Fruit fly (Drosophila melanogaster): Measurements from ENCODE around the gene eIF2Bbeta.

Gene eIF2Bbeta

dm6 chrX:2682832-2683231 is 21.5 kb upstream of the eIF2Bbeta start, which contains the start of gene CG2652:
Gene CG2652 (minus strand): TSS chrX:2682932.
- TF ChIP-seq CG16815 (GFP tag; optimal IDR thresholded peaks at IDR 0.05) (no peak), E2f2 (GFP tag; IDR thresholded peaks at IDR 0.05) (no peak), HLH4C (GFP tag; IDR thresholded peaks at IDR 0.05; ENCODE audit: partially characterized antibody) (no peak)

DNA sequence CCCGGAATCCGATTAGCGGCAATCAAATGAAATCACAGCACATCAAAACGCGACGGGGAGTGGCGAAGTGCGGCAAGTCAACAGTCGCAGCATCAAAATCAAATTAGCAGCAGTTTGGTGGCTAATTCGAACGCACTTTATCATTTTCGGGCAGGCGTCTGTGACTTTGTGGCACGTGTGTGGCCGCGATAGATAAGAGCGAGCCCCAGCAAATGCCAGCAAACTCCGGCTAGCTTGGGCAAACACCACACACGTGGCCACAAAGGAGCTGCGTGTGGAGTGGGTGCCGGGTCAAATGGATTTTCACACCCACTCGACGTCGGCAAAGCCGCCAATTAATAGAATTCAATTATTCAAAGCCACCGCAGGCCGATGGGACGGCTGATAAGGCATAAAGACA is 20.4 kb upstream of the eIF2Bbeta start:
- no peak for TF ChIP-seq dimm (GFP tag; IDR thresholded peaks at IDR 0.05)
- no peak for TF ChIP-seq CG9215 (GFP tag; IDR thresholded peaks at IDR 0.05)
- no peak for TF ChIP-seq CG17186 (GFP tag; optimal IDR thresholded peaks at IDR 0.05)
- TF ChIP-seq gce (GFP tag; IDR thresholded peaks at IDR 0.05) = no peak
- no peak for TF ChIP-seq CG31224 (GFP tag; IDR thresholded peaks at IDR 0.05)
- TF ChIP-seq Hey (tag; optimal IDR thresholded peaks at IDR 0.05) = peak; percentile 93
- TF ChIP-seq vnd (GFP tag; IDR thresholded peaks at IDR 0.05; ENCODE audit: partially characterized antibody) = no peak
- TF ChIP-seq CG6689 (GFP tag; IDR thresholded peaks at IDR 0.05) = no peak
- no peak for TF ChIP-seq CG6854 (GFP tag; optimal IDR thresholded peaks at IDR 0.05)
- no peak for TF ChIP-seq Ada2b (GFP tag; IDR thresholded peaks at IDR 0.05)
- no peak for TF ChIP-seq wek (GFP tag; optimal IDR thresholded peaks at IDR 0.05)
- TF ChIP-seq oc (tag; optimal IDR thresholded peaks at IDR 0.05) = peak; percentile 61
- TF ChIP-seq CG14710 (tag; optimal IDR thresholded peaks at IDR 0.05) = no peak
- no peak for TF ChIP-seq stc (GFP tag; IDR thresholded peaks at IDR 0.05)
- TF ChIP-seq CG10209 (GFP tag; optimal IDR thresholded peaks at IDR 0.05) = no peak
- no peak for TF ChIP-seq CG33213 (GFP tag; optimal IDR thresholded peaks at IDR 0.05)
- no peak for TF ChIP-seq CG3838 (GFP tag; optimal IDR thresholded peaks at IDR 0.05)
- no peak for TF ChIP-seq BtbVII (GFP tag; optimal IDR thresholded peaks at IDR 0.05)
- TF ChIP-seq nerfin-1 (tag; optimal IDR thresholded peaks at IDR 0.05) = peak; percentile 43
- no peak for TF ChIP-seq zf30C (GFP tag; optimal IDR thresholded peaks at IDR 0.05)
- no peak for TF ChIP-seq gro (GFP tag; optimal IDR thresholded peaks at IDR 0.05)
- TF ChIP-seq gcm2 (GFP tag; optimal IDR thresholded peaks at IDR 0.05) = no peak
- no peak for TF ChIP-seq CG2116 (GFP tag; optimal IDR thresholded peaks at IDR 0.05)
- no peak for TF ChIP-seq z (GFP tag; IDR thresholded peaks at IDR 0.05)

DNA sequence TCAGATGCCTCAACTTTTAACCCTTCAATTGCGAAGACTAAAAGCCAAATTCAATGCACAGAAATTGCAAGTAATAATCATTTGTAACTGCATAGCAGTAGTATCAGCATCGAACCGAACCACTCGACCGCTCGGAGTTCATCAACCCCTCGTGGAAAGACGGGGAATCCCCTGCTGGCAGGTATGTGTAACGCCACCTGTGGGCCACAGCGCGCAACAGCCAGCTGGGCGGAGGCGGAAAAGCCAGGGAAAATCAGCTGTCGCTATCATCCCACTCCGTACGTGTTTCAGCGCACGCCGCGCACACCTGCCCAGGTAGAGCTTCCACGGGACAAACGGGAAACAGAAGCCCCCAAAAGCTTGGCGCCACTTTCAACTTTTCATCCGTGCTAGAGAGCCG is 19.9 kb upstream of the eIF2Bbeta start:
- TF ChIP-seq CTCF (GFP tag; optimal IDR thresholded peaks at IDR 0.05) = peak; percentile 89
- no peak for TF ChIP-seq CG4730 (GFP tag; IDR thresholded peaks at IDR 0.05)
- TF ChIP-seq CG10979 (tag; optimal IDR thresholded peaks at IDR 0.05) = peak; percentile 9
- no peak for TF ChIP-seq Stat92E (GFP tag; optimal IDR thresholded peaks at IDR 0.05)

DNA sequence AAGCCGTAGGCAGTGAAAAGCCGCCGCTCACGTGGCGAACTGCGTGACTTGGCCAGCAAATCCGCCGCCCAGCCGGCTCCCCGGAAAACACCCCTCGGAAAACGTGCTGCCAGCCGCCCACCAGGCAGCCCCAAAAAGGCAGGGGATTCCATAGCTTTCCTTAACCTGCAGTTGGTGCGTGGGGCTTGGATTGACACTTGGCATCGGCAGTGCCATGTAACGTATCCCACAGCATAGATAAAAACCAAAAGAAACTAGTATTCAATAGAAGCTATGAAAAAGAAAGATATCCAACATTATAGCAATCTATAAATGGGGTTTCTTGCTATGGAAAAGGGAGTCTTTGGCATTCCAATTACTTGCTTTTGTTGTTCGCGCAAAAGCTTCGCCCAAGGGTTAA is 19.3 kb upstream of the eIF2Bbeta start:
- TF ChIP-seq bcd (GFP tag; optimal IDR thresholded peaks at IDR 0.05) (no peak), Deaf1 (tag; optimal IDR thresholded peaks at IDR 0.05) (no peak), PHDP (tag; optimal IDR thresholded peaks at IDR 0.05) (no peak), sens (GFP tag) (peak; percentile 52), CG7786 (GFP tag; optimal IDR thresholded peaks at IDR 0.05) (no peak), oc (tag; optimal IDR thresholded peaks at IDR 0.05) (no peak), jing (GFP tag; optimal IDR thresholded peaks at IDR 0.05) (no peak), CrebB (tag; optimal IDR thresholded peaks at IDR 0.05) (no peak), lab (GFP tag; optimal IDR thresholded peaks at IDR 0.05) (peak; percentile 25), CG31441 (GFP tag; IDR thresholded peaks at IDR 0.05) (no peak), croc (GFP tag; conservative IDR thresholded peaks at IDR 0.05) (no peak), dimm (GFP tag; IDR thresholded peaks at IDR 0.05) (no peak), fd64A (GFP tag; optimal IDR thresholded peaks at IDR 0.05) (no peak), CG13296 (GFP tag; optimal IDR thresholded peaks at IDR 0.05) (no peak), CG13424 (tag; optimal IDR thresholded peaks at IDR 0.05) (peak; percentile 19), Abd-B (GFP tag; optimal IDR thresholded peaks at IDR 0.05) (no peak), Tbp (GFP tag; optimal IDR thresholded peaks at IDR 0.05) (no peak), ranshi (GFP tag; IDR thresholded peaks at IDR 0.05) (no peak), Elba2 (GFP tag; optimal IDR thresholded peaks at IDR 0.05) (no peak), B-H2 (GFP tag; optimal IDR thresholded peaks at IDR 0.05) (no peak)
